Worm (Caenorhabditis elegans): ENCODE results near the gene ZC21.10.
A peak's percentile ranks its signal among the peaks of the same experiment; 100 is the strongest.

Gene ZC21.10

DNA sequence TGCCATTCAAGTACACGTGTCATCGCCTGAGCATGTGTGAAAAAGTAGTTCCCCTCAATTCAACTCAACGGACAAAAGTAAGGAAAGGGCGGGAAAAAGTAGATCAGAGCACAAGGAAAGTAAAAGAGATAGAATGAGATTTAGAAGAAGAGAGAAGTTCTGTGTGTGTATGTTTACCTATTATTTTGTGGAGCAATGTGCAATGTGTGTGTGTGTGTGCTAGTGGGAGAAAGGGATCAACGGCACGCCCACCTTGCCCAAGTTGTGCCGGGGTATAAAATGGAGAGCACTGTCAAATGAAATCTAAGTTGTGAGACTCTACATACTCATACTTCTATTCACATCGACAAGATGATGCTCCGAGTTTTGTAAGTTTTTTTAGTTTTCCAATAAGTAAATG is 5.1 kb upstream of the ZC21.10 start, which contains the start of gene idpp-15:
TSS of gene idpp-15 (plus strand) at position 301 of the 400 bp plus-strand sequence.
- TF ChIP-seq lin-39 (tag; optimal IDR thresholded peaks at IDR 0.05) (no peak), pha-4 (tag; optimal IDR thresholded peaks at IDR 0.05) (peak; percentile 72)

DNA sequence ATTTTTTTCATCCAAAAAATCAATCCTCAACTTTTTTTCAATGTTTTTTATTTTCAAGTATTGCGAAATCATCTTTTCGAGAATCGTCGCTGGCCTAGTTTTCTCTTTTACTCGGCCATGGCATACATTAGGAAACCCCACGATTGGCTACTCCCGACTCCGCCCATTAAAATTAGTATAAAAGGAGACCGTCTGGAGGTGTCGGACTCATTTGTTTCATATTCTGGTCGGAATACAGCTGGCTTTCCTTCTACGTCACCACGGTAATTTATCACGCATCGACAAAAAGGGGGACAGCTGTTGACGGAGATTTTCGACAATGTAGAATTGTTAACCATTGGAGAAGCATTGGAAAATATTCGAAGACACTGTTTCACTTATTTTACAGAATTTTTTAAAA is 870 bp upstream of the ZC21.10 start:
- TF ChIP-seq ztf-11 (tag; optimal IDR thresholded peaks at IDR 0.05) = no peak
- TF ChIP-seq elt-2 (tag; optimal IDR thresholded peaks at IDR 0.05) = peak; percentile 10
- no peak for TF ChIP-seq fos-1 (tag; optimal IDR thresholded peaks at IDR 0.05)
- no peak for TF ChIP-seq fkh-10 (GFP tag; optimal IDR thresholded peaks at IDR 0.05)
- no peak for TF ChIP-seq tbx-2 (tag; optimal IDR thresholded peaks at IDR 0.05)
- TF ChIP-seq R02D3.7 (tag; optimal IDR thresholded peaks at IDR 0.05) = no peak
- TF ChIP-seq nhr-28 (tag; optimal IDR thresholded peaks at IDR 0.05) = no peak
- no peak for TF ChIP-seq nhr-76 (tag; optimal IDR thresholded peaks at IDR 0.05)
- TF ChIP-seq egl-27 (tag; optimal IDR thresholded peaks at IDR 0.05) = no peak
- no peak for TF ChIP-seq daf-12 (tag; optimal IDR thresholded peaks at IDR 0.05)
- no peak for TF ChIP-seq nhr-43 (tag; optimal IDR thresholded peaks at IDR 0.05; ENCODE audit: poor library complexity, severe bottlenecking)
- TF ChIP-seq nhr-67 (tag; optimal IDR thresholded peaks at IDR 0.05) = no peak
- no peak for TF ChIP-seq skn-1 (tag; optimal IDR thresholded peaks at IDR 0.05)
- TF ChIP-seq nhr-12 (tag; optimal IDR thresholded peaks at IDR 0.05) = no peak
- no peak for TF ChIP-seq mdl-1 (tag; optimal IDR thresholded peaks at IDR 0.05)
- TF ChIP-seq fkh-2 (tag; optimal IDR thresholded peaks at IDR 0.05) = no peak
- peak; percentile 25 for TF ChIP-seq hmg-11 (tag; optimal IDR thresholded peaks at IDR 0.05)
- TF ChIP-seq snpc-4 (tag; optimal IDR thresholded peaks at IDR 0.05) = peak; percentile 55
- no peak for TF ChIP-seq egl-5 (tag; optimal IDR thresholded peaks at IDR 0.05)
- TF ChIP-seq aly-2 (tag; optimal IDR thresholded peaks at IDR 0.05) = no peak
- no peak for TF ChIP-seq lin-39 (tag; optimal IDR thresholded peaks at IDR 0.05)
- no peak for TF ChIP-seq nhr-11 (tag; optimal IDR thresholded peaks at IDR 0.05)
- TF ChIP-seq ceh-82 (tag; optimal IDR thresholded peaks at IDR 0.05) = no peak
- no peak for TF ChIP-seq elt-3 (tag; optimal IDR thresholded peaks at IDR 0.05)
- no peak for TF ChIP-seq nhr-77 (tag; optimal IDR thresholded peaks at IDR 0.05)
- no peak for TF ChIP-seq eor-1 (tag; optimal IDR thresholded peaks at IDR 0.05)
- no peak for TF ChIP-seq elt-1 (tag; optimal IDR thresholded peaks at IDR 0.05)
- no peak for TF ChIP-seq ztf-4 (tag; optimal IDR thresholded peaks at IDR 0.05)
- no peak for TF ChIP-seq pqm-1 (tag; optimal IDR thresholded peaks at IDR 0.05)
- TF ChIP-seq ZK546.5 (tag; optimal IDR thresholded peaks at IDR 0.05) = no peak
- TF ChIP-seq ceh-9 (tag; optimal IDR thresholded peaks at IDR 0.05) = no peak
- TF ChIP-seq lin-15B (tag; optimal IDR thresholded peaks at IDR 0.05) = peak; percentile 81
- no peak for TF ChIP-seq unc-39 (tag; optimal IDR thresholded peaks at IDR 0.05)
- TF ChIP-seq ceh-16 (tag; optimal IDR thresholded peaks at IDR 0.05) = no peak
- TF ChIP-seq ama-1 (optimal IDR thresholded peaks at IDR 0.05) = peak; percentile 42
- TF ChIP-seq mml-1 (tag; optimal IDR thresholded peaks at IDR 0.05) = no peak
- TF ChIP-seq ceh-28 (tag; optimal IDR thresholded peaks at IDR 0.05) = peak; percentile 11
- no peak for TF ChIP-seq pha-4 (tag; optimal IDR thresholded peaks at IDR 0.05)
- TF ChIP-seq jun-1 (tag; optimal IDR thresholded peaks at IDR 0.05) = no peak
- no peak for TF ChIP-seq sea-2 (GFP tag; optimal IDR thresholded peaks at IDR 0.05)
- TF ChIP-seq nhr-23 (tag; optimal IDR thresholded peaks at IDR 0.05) = no peak
- TF ChIP-seq nhr-237 (tag; optimal IDR thresholded peaks at IDR 0.05) = no peak
- TF ChIP-seq nfya-1 (tag; optimal IDR thresholded peaks at IDR 0.05; ENCODE audit: insufficient read depth) = peak; percentile 100
- TF ChIP-seq nhr-25 (tag; optimal IDR thresholded peaks at IDR 0.05) = peak; percentile 47
- TF ChIP-seq zag-1 (tag; optimal IDR thresholded peaks at IDR 0.05) = no peak
- TF ChIP-seq unc-62 (GFP tag; optimal IDR thresholded peaks at IDR 0.05) = no peak
- peak; percentile 55 for TF ChIP-seq lsy-12 (tag; optimal IDR thresholded peaks at IDR 0.05)
